Worm (Caenorhabditis elegans): ENCODE data around the gene F52D1.2.

F52D1.2 gene

DNA sequence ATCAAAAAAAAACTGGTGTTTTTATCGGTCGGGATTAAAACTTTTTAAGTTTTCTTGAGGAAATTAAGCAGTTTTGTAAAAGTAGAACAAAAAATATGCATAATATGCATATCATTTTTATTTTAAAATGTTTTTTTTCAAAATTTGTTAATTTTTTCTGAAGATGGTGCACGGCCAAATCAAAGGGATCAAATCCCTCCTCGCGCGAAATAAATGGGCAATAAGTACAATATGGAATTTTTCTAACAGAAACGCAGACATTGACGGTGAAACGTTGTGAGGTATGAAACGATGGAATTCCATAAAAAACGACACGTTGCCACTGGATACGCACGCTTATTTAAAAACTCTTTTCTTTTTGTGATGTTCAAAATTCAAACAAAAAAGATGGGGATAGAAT, 47.1 kb downstream of the F52D1.2 start:
- TF ChIP-seq hmg-1.1 (GFP tag; IDR thresholded peaks at IDR 0.05) (peak; percentile 34; the same call in 1 of the 2 replicates), zip-11 (GFP tag; IDR thresholded peaks at IDR 0.05) (no peak), vab-7 (GFP tag; IDR thresholded peaks at IDR 0.05) (no peak), zip-2 (tag; optimal IDR thresholded peaks at IDR 0.05) (no peak), dve-1 (tag; optimal IDR thresholded peaks at IDR 0.05; ENCODE audit: insufficient read depth) (peak; percentile 12), duxl-1 (tag; optimal IDR thresholded peaks at IDR 0.05; ENCODE audit: poor library complexity) (peak; percentile 67), ces-1 (GFP tag; optimal IDR thresholded peaks at IDR 0.05) (no peak), snpc-1.2 (GFP tag; IDR thresholded peaks at IDR 0.05) (no peak)

DNA sequence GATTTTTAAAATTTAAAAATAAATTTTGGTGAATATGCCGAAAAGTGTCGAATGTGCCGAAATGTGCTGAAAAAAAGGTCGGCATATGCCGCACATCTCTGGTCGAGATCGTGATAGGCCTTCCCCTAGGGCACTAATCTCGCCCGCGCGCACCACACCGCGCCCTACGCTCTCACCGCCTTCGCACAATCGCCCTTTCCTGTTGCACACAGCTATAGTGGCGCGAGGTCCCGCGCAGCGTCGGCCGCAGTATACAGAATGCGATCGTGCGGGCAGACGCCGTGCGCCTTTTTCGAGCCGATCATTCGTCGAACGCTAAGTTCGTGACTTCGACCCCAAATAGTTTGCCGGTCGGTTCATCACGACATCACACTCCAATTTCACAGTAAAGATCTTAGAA, 50.5 kb downstream of the F52D1.2 start:
- TF ChIP-seq set-16 (GFP tag; IDR thresholded peaks at IDR 0.05) (peak; percentile 82), ceh-82 (tag; optimal IDR thresholded peaks at IDR 0.05) (no peak), aha-1 (tag) (peak; percentile 61)

DNA sequence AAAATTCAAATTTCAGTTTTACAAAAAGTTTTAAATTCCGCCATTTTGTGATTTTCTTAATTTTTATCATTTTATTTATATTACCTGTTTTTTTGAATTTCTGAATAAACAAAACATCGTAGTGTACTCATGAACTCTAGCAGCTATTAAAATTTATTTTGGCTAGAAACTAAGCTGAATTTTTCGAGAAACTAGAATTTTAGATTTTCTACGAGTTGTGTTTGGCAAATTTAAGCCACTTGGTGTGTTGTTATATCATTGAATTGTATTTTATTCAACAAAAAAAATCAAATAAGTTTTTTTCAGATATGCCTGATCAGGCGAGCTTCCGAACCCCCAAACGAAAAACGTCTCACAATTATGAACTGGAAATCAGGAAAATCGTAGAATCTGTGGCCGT, 52.8 kb downstream of the F52D1.2 start, which contains the start of gene R04A9.6:
Gene R04A9.6 (plus strand): TSS at position 301 of the 400 bp plus-strand sequence.
- TF ChIP-seq aha-1 (tag) = peak; percentile 73
- no peak for TF ChIP-seq Y48G9A.11 (GFP tag; IDR thresholded peaks at IDR 0.05)
- TF ChIP-seq nhr-48 (tag; optimal IDR thresholded peaks at IDR 0.05) = no peak
- TF ChIP-seq dmd-9 (GFP tag; IDR thresholded peaks at IDR 0.05) = no peak
